Worm (Caenorhabditis elegans) whole organism, mixed stage, embryonic: ENCODE data around the gene srx-38.

Experiments used
- blmp-1 ChIP-seq: fragments of 150-350 bp; optimal IDR thresholded peaks from 2 replicates; lab custom pipeline; 2014; ENCODE audit warnings: missing biosample characterization, missing genetic modification characterization
- ham-2 ChIP-seq: fragments of 200-800 bp; sonication (Bioruptor generic); optimal IDR thresholded peaks from 2 replicates; lab custom pipeline; 2018; ENCODE audit warnings: mild to moderate bottlenecking, missing genetic modification characterization, missing compliant biosample characterization
- lin-13 ChIP-seq: fragments of 150-350 bp; optimal IDR thresholded peaks from 2 replicates; lab custom pipeline; 2014; ENCODE audit warnings: missing biosample characterization, missing genetic modification characterization
- mab-5 ChIP-seq: fragments of 150-350 bp; optimal IDR thresholded peaks from 2 replicates; lab custom pipeline; 2014; ENCODE audit warnings: missing biosample characterization, missing genetic modification characterization
- mls-2 ChIP-seq: sonication (generic microtip); optimal IDR thresholded peaks from 2 replicates; lab custom pipeline; 2016; ENCODE audit warnings: mild to moderate bottlenecking, missing genetic modification characterization, moderate library complexity, missing compliant biosample characterization
- nhr-237 ChIP-seq: fragments of 150-350 bp; optimal IDR thresholded peaks from 2 replicates; lab custom pipeline; 2014; ENCODE audit warnings: missing biosample characterization, missing genetic modification characterization
- nhr-28 ChIP-seq: fragments of 150-350 bp; optimal IDR thresholded peaks from 2 replicates; lab custom pipeline; 2014; ENCODE audit warnings: missing biosample characterization, missing genetic modification characterization
- nhr-76 ChIP-seq: sonication (generic microtip); optimal IDR thresholded peaks from 2 replicates; lab custom pipeline; 2017; ENCODE audit warnings: missing biosample characterization, missing genetic modification characterization
- sptf-1 ChIP-seq: sonication (generic microtip); optimal IDR thresholded peaks from 2 replicates; lab custom pipeline; 2017; ENCODE audit warnings: mild to moderate bottlenecking, missing genetic modification characterization, moderate library complexity, missing compliant biosample characterization
- unc-120 ChIP-seq: sonication (generic microtip); optimal IDR thresholded peaks from 2 replicates; lab custom pipeline; 2017; ENCODE audit warnings: missing genetic modification characterization, missing compliant biosample characterization; ENCODE audit not compliant: poor library complexity, severe bottlenecking

- TF ChIP-seq sptf-1: no peak
- TF ChIP-seq lin-13: no peak
- TF ChIP-seq nhr-28: no peak
- TF ChIP-seq nhr-76 (tag; lab: Kevin White, UChicago): no peak
- no peak for TF ChIP-seq mls-2 (tag; lab: Kevin White, UChicago)
- no peak for TF ChIP-seq unc-120 (tag; lab: Kevin White, UChicago)
- no peak for TF ChIP-seq nhr-237
- TF ChIP-seq blmp-1 (tag; lab: Kevin White, UChicago): no peak
- TF ChIP-seq ham-2 (GFP tag; lab: Kevin White, UChicago): no peak
- no peak for TF ChIP-seq mab-5 (tag; lab: Kevin White, UChicago)
Observed at ce11 chrV:5110684-5111083, 44.7 kb downstream of the srx-38 start, which contains the start of gene ugt-63.
